Fruit fly (Drosophila melanogaster): Measurements from ENCODE around the gene mrt.

The mrt gene

dm6 chr3R:27272233-27272632 lies 10.2 kb downstream of the mrt start (continued):
- TF ChIP-seq odd (GFP tag; optimal IDR thresholded peaks at IDR 0.05) (no peak), E2f1 (GFP tag; IDR thresholded peaks at IDR 0.05) (no peak), CG32772 (GFP tag; IDR thresholded peaks at IDR 0.05) (0 out of 2 replicates have a peak, but pooled peaks have one; percentile 40), tio (GFP tag; optimal IDR thresholded peaks at IDR 0.05) (no peak), Nf-YC (tag; optimal IDR thresholded peaks at IDR 0.05) (no peak), sens-2 (GFP tag; IDR thresholded peaks at IDR 0.05) (no peak), CG9609 (GFP tag; optimal IDR thresholded peaks at IDR 0.05) (no peak), Doc3 (GFP tag; IDR thresholded peaks at IDR 0.05; ENCODE audit: partially characterized antibody) (no peak), Mrtf (GFP tag; IDR thresholded peaks at IDR 0.05) (no peak), mld (GFP tag; IDR thresholded peaks at IDR 0.05; ENCODE audit: partially characterized antibody) (no peak), cwo (GFP tag; optimal IDR thresholded peaks at IDR 0.05) (no peak), Camta (GFP tag; optimal IDR thresholded peaks at IDR 0.05) (no peak), CG2875 (GFP tag; optimal IDR thresholded peaks at IDR 0.05) (no peak), trem (tag; optimal IDR thresholded peaks at IDR 0.05) (peak; percentile 41), D19B (GFP tag; optimal IDR thresholded peaks at IDR 0.05) (no peak), pan (optimal IDR thresholded peaks at IDR 0.05) (no peak), pan (GFP tag; optimal IDR thresholded peaks at IDR 0.05 in 1 of 2, IDR thresholded peaks at IDR 0.05 in 1 of 2) (no peak), CG9797 (GFP tag; optimal IDR thresholded peaks at IDR 0.05) (peak; percentile 41), sisA (GFP tag; IDR thresholded peaks at IDR 0.05) (no peak), sens (GFP tag) (peak; percentile 72), crol (GFP tag; IDR thresholded peaks at IDR 0.05) (no peak), al (GFP tag; IDR thresholded peaks at IDR 0.05) (no peak), CG31224 (GFP tag; IDR thresholded peaks at IDR 0.05) (no peak), chinmo (GFP tag; IDR thresholded peaks at IDR 0.05; ENCODE audit: partially characterized antibody) (no peak), CG33213 (GFP tag; optimal IDR thresholded peaks at IDR 0.05) (no peak), CG12659 (GFP tag; optimal IDR thresholded peaks at IDR 0.05) (peak; percentile 4), unc-4 (GFP tag; IDR thresholded peaks at IDR 0.05; ENCODE audit: partially characterized antibody) (no peak)

- 0 out of 4 replicates have a peak, but pooled peaks have one; percentile 29 for TF ChIP-seq chinmo (GFP tag; IDR thresholded peaks at IDR 0.05; ENCODE audit: partially characterized antibody)
- peak; percentile 15 for TF ChIP-seq CG12769 (tag; optimal IDR thresholded peaks at IDR 0.05)
- peak; percentile 80 for TF ChIP-seq cg (GFP tag; optimal IDR thresholded peaks at IDR 0.05)
- TF ChIP-seq Sry-δ (GFP tag; optimal IDR thresholded peaks at IDR 0.05): no peak
- TF ChIP-seq sug (tag; optimal IDR thresholded peaks at IDR 0.05): peak; percentile 17
- TF ChIP-seq Deaf1 (tag; optimal IDR thresholded peaks at IDR 0.05): peak; percentile 62
- TF ChIP-seq MBD-R2 (GFP tag; IDR thresholded peaks at IDR 0.05): peak; percentile 5; the same call in 1 of the 2 replicates
- TF ChIP-seq CG9215 (GFP tag; IDR thresholded peaks at IDR 0.05): no peak
- peak; percentile 18 for TF ChIP-seq gcm (GFP tag; optimal IDR thresholded peaks at IDR 0.05)
- TF ChIP-seq Med (GFP tag): peak; percentile 31
- TF ChIP-seq Pdp1 (GFP tag; optimal IDR thresholded peaks at IDR 0.05): peak in 1 of 2 experiments; percentile 68
- TF ChIP-seq Fer3 (tag; optimal IDR thresholded peaks at IDR 0.05): no peak
- peak; percentile 56 for TF ChIP-seq crol (GFP tag; IDR thresholded peaks at IDR 0.05)
- peak; percentile 65 for TF ChIP-seq CG4360 (GFP tag; IDR thresholded peaks at IDR 0.05)
- TF ChIP-seq CG17385 (GFP tag; optimal IDR thresholded peaks at IDR 0.05): peak; percentile 25
- TF ChIP-seq nom (GFP tag; optimal IDR thresholded peaks at IDR 0.05): peak; percentile 50
These were observed 11.8 kb downstream of the mrt start for dm6 chr3R:27270379-27271266.
